Fruit fly (Drosophila melanogaster) whole organism, embryonic: ENCODE measurements around the gene y.

Experiments used
- Adf1 ChIP-seq: fragments of 200-800 bp; sonication (Bioruptor generic); IDR thresholded peaks from 2 replicates; pipeline ENCODE4 v1.3.6; 2022; ENCODE audit warnings: missing biosample characterization, missing genetic modification characterization
- Atf6 ChIP-seq: fragments of 200-800 bp; sonication (Bioruptor generic); IDR thresholded peaks from 2 replicates; pipeline ENCODE4 v1.3.6; 2022; ENCODE audit warnings: missing biosample characterization, missing genetic modification characterization
- BtbVII ChIP-seq: fragments of 200-800 bp; sonication (Bioruptor generic); optimal IDR thresholded peaks from 3 replicates; lab custom pipeline; 2017; ENCODE audit warnings: missing biosample characterization, mild to moderate bottlenecking, missing genetic modification characterization
- CG10209 ChIP-seq: fragments of 200-800 bp; sonication (Bioruptor generic); optimal IDR thresholded peaks from 3 replicates; lab custom pipeline; 2017; ENCODE audit warnings: missing biosample characterization, mild to moderate bottlenecking, missing genetic modification characterization, missing genetic modification reagents
- CG12104 ChIP-seq: fragments of 200-800 bp; sonication (Bioruptor generic); optimal IDR thresholded peaks from 3 replicates; lab custom pipeline; 2016; ENCODE audit warnings: missing biosample characterization, missing genetic modification characterization
- CG16863 ChIP-seq: fragments of 200-800 bp; sonication (Bioruptor generic); optimal IDR thresholded peaks from 3 replicates; lab custom pipeline; 2016; ENCODE audit warnings: missing biosample characterization, missing genetic modification characterization
- CG17361 ChIP-seq: fragments of 200-800 bp; sonication (Bioruptor generic); IDR thresholded peaks from 3 replicates; pipeline ENCODE4 v1.3.6; 2022; ENCODE audit warnings: missing biosample characterization, missing genetic modification characterization
- CG18764 ChIP-seq: fragments of 200-800 bp; sonication (Bioruptor generic); optimal IDR thresholded peaks from 3 replicates; lab custom pipeline; 2016; ENCODE audit warnings: missing biosample characterization, missing genetic modification characterization
- CG2875 ChIP-seq: fragments of 200-800 bp; sonication (Bioruptor generic); optimal IDR thresholded peaks from 2 replicates; lab custom pipeline; 2017; ENCODE audit warnings: missing biosample characterization, mild to moderate bottlenecking, missing genetic modification characterization, missing genetic modification reagents
- CG30403 ChIP-seq: fragments of 200-800 bp; sonication (Bioruptor generic); optimal IDR thresholded peaks from 3 replicates; lab custom pipeline; 2016; ENCODE audit warnings: missing biosample characterization, missing genetic modification characterization
- CG3838 ChIP-seq: fragments of 200-800 bp; sonication (Bioruptor generic); optimal IDR thresholded peaks from 3 replicates; lab custom pipeline; 2016; ENCODE audit warnings: missing biosample characterization, missing genetic modification characterization
- CG3847 ChIP-seq: fragments of 200-800 bp; sonication (Bioruptor generic); IDR thresholded peaks from 2 replicates; pipeline ENCODE4 v1.3.6; 2022; ENCODE audit warnings: missing biosample characterization, missing genetic modification characterization
- CG5245 ChIP-seq: fragments of 200-800 bp; sonication (Bioruptor generic); optimal IDR thresholded peaks from 3 replicates; lab custom pipeline; 2016; ENCODE audit warnings: missing biosample characterization, missing genetic modification characterization
- CG6791 ChIP-seq: fragments of 200-800 bp; sonication (Bioruptor generic); IDR thresholded peaks from 3 replicates; pipeline ENCODE4 v1.3.6; 2022; ENCODE audit warnings: missing biosample characterization, missing genetic modification characterization; ENCODE audit not compliant: partially characterized antibody
- CG8388 ChIP-seq: fragments of 200-800 bp; sonication (Bioruptor generic); optimal IDR thresholded peaks from 2 replicates; lab custom pipeline; 2019; ENCODE audit warnings: missing biosample characterization, mild to moderate bottlenecking, missing genetic modification characterization, moderate library complexity
- CG8924 ChIP-seq: fragments of 200-800 bp; optimal IDR thresholded peaks from 3 replicates; lab custom pipeline; 2019; ENCODE audit warnings: missing biosample characterization, mild to moderate bottlenecking, missing genetic modification characterization, moderate library complexity
- CTCF ChIP-seq: fragments of 200-800 bp; sonication (Bioruptor generic); optimal IDR thresholded peaks from 2 replicates; lab custom pipeline; 2017; ENCODE audit warnings: missing biosample characterization, mild to moderate bottlenecking, missing genetic modification characterization, moderate library complexity
- Dbx ChIP-seq: fragments of 200-800 bp; sonication (Bioruptor generic); IDR thresholded peaks from 3 replicates; pipeline ENCODE4 v1.3.6; 2022; ENCODE audit warnings: missing biosample characterization, missing genetic modification characterization
- Elba2 ChIP-seq: fragments of 200-800 bp; sonication (Bioruptor generic); optimal IDR thresholded peaks from 3 replicates; lab custom pipeline; 2016; ENCODE audit warnings: missing biosample characterization, missing genetic modification characterization
- Ets65A ChIP-seq: fragments of 200-800 bp; sonication (Bioruptor generic); peaks from one replicate; lab custom pipeline; 2016; ENCODE audit warnings: missing biosample characterization, missing genetic modification characterization
- GATAe ChIP-seq: fragments of 200-800 bp; sonication (Bioruptor generic); conservative IDR thresholded peaks from 2 replicates; pipeline ENCODE4 v1.3.6; 2022; ENCODE audit warnings: missing biosample characterization, missing genetic modification characterization
- Hey ChIP-seq: fragments of 200-800 bp; sonication (Bioruptor generic); optimal IDR thresholded peaks from 3 replicates; lab custom pipeline; 2018; ENCODE audit warnings: missing biosample characterization, mild to moderate bottlenecking, missing genetic modification characterization
- HmgZ ChIP-seq: fragments of 200-800 bp; sonication (Bioruptor generic); optimal IDR thresholded peaks from 2 replicates; lab custom pipeline; 2018; ENCODE audit warnings: missing biosample characterization, mild to moderate bottlenecking, missing genetic modification characterization
- Hr3 ChIP-seq: fragments of 200-800 bp; sonication (Bioruptor generic); optimal IDR thresholded peaks from 3 replicates; lab custom pipeline; 2016; ENCODE audit warnings: missing biosample characterization, missing genetic modification characterization
- MTF-1 ChIP-seq: fragments of 200-800 bp; sonication (Bioruptor generic); optimal IDR thresholded peaks from 2 replicates; lab custom pipeline; 2018; ENCODE audit warnings: missing biosample characterization, mild to moderate bottlenecking, missing genetic modification characterization, borderline replicate concordance
- NC2β ChIP-seq: fragments of 200-800 bp; sonication (Bioruptor generic); optimal IDR thresholded peaks from 2 replicates; lab custom pipeline; 2016; ENCODE audit warnings: missing biosample characterization, missing genetic modification characterization
- Neu2 ChIP-seq: fragments of 200-800 bp; sonication (Bioruptor generic); optimal IDR thresholded peaks from 3 replicates; lab custom pipeline; 2016; ENCODE audit warnings: missing biosample characterization, missing genetic modification characterization, borderline replicate concordance
- Opbp ChIP-seq: fragments of 200-800 bp; sonication (Bioruptor generic); IDR thresholded peaks from 3 replicates; pipeline ENCODE4 v1.3.6; 2022; ENCODE audit warnings: missing biosample characterization, missing genetic modification characterization; ENCODE audit not compliant: partially characterized antibody
- Ptx1 ChIP-seq: fragments of 200-800 bp; sonication (Bioruptor generic); IDR thresholded peaks from 2 replicates; pipeline ENCODE4 v1.3.6; 2022; ENCODE audit warnings: missing biosample characterization, missing genetic modification characterization
- Ravus ChIP-seq: fragments of 200-800 bp; sonication (Bioruptor generic); IDR thresholded peaks from 2 replicates; pipeline ENCODE4 v1.3.6; 2022; ENCODE audit warnings: missing biosample characterization, missing genetic modification characterization
- Sin3A ChIP-seq: fragments of >200 bp; optimal IDR thresholded peaks from 2 replicates; lab custom pipeline; 2018
- Six4 ChIP-seq: fragments of 200-800 bp; sonication (Bioruptor generic); optimal IDR thresholded peaks from 2 replicates; lab custom pipeline; 2016; ENCODE audit warnings: missing biosample characterization, missing genetic modification characterization
- chn ChIP-seq: fragments of 200-800 bp; sonication (Bioruptor generic); optimal IDR thresholded peaks from 2 replicates; lab custom pipeline; 2016; ENCODE audit warnings: missing biosample characterization, missing genetic modification characterization
- crol ChIP-seq: fragments of 200-800 bp; sonication (Bioruptor generic); IDR thresholded peaks from 2 replicates; pipeline ENCODE4 v1.3.6; 2022; ENCODE audit warnings: missing biosample characterization, missing genetic modification characterization
- dysf ChIP-seq: fragments of 200-800 bp; sonication (Bioruptor generic); IDR thresholded peaks from 3 replicates; pipeline ENCODE4 v1.3.6; 2022; ENCODE audit warnings: missing biosample characterization, missing genetic modification characterization
- exex ChIP-seq: fragments of 200-800 bp; sonication (Bioruptor generic); optimal IDR thresholded peaks from 4 replicates; lab custom pipeline; 2018; ENCODE audit warnings: missing biosample characterization, mild to moderate bottlenecking, missing genetic modification characterization, moderate library complexity
- gt ChIP-seq: fragments of 200-800 bp; sonication (Bioruptor generic); IDR thresholded peaks from 2 replicates; pipeline ENCODE4 v1.3.6; 2022; ENCODE audit warnings: missing biosample characterization, missing genetic modification characterization
- h ChIP-seq: fragments of >200 bp; optimal IDR thresholded peaks from 2 replicates; lab custom pipeline; 2017
- hb ChIP-seq: fragments of 200-800 bp; sonication (Bioruptor generic); IDR thresholded peaks from 3 replicates; pipeline ENCODE4 v1.3.6; 2022; ENCODE audit warnings: missing biosample characterization, missing genetic modification characterization; ENCODE audit not compliant: partially characterized antibody
- inv ChIP-seq: fragments of 200-800 bp; sonication (Bioruptor generic); IDR thresholded peaks from 2 replicates; pipeline ENCODE4 v1.3.6; 2022; ENCODE audit warnings: missing biosample characterization, missing genetic modification characterization; ENCODE audit not compliant: partially characterized antibody
- jing ChIP-seq: fragments of 200-800 bp; sonication (Bioruptor generic); optimal IDR thresholded peaks from 2 replicates; lab custom pipeline; 2018; ENCODE audit warnings: missing biosample characterization, mild to moderate bottlenecking, missing genetic modification characterization
- jumu ChIP-seq: fragments of 200-800 bp; sonication (Bioruptor generic); optimal IDR thresholded peaks from 3 replicates; lab custom pipeline; 2016; ENCODE audit warnings: missing biosample characterization, missing genetic modification characterization
- lab ChIP-seq: fragments of 200-800 bp; sonication (Bioruptor generic); optimal IDR thresholded peaks from 3 replicates; lab custom pipeline; 2017; ENCODE audit warnings: missing biosample characterization, missing genetic modification characterization, mild to moderate bottlenecking, moderate library complexity, missing genetic modification reagents
- luna ChIP-seq: fragments of 200-800 bp; sonication (Bioruptor generic); optimal IDR thresholded peaks from 2 replicates; lab custom pipeline; 2016; ENCODE audit warnings: missing biosample characterization, missing genetic modification characterization
- nmo ChIP-seq: fragments of 200-800 bp; sonication (Bioruptor generic); optimal IDR thresholded peaks from 2 replicates; lab custom pipeline; 2018; ENCODE audit warnings: missing biosample characterization, mild to moderate bottlenecking, missing genetic modification characterization, moderate library complexity
- oc ChIP-seq: fragments of 200-800 bp; sonication (Bioruptor generic); optimal IDR thresholded peaks from 2 replicates; lab custom pipeline; 2018; ENCODE audit warnings: missing biosample characterization, mild to moderate bottlenecking, missing genetic modification characterization, moderate library complexity
- org-1 ChIP-seq: fragments of 200-800 bp; sonication (Bioruptor generic); optimal IDR thresholded peaks from 2 replicates; lab custom pipeline; 2017; ENCODE audit warnings: missing biosample characterization, missing genetic modification characterization
- pum ChIP-seq: fragments of 200-800 bp; sonication (Bioruptor generic); optimal IDR thresholded peaks from 2 replicates; lab custom pipeline; 2016; ENCODE audit warnings: missing biosample characterization, missing genetic modification characterization
- sens ChIP-seq: fragments of 200-800 bp; sonication (Bioruptor generic); peaks from one replicate; lab custom pipeline; 2016; ENCODE audit warnings: missing biosample characterization, missing genetic modification characterization
- shn ChIP-seq: fragments of 200-800 bp; sonication (Bioruptor generic); optimal IDR thresholded peaks from 3 replicates; lab custom pipeline; 2016; ENCODE audit warnings: missing biosample characterization, missing genetic modification characterization
- vfl ChIP-seq: fragments of 200-800 bp; sonication (Bioruptor generic); optimal IDR thresholded peaks from 2 replicates; lab custom pipeline; 2016; ENCODE audit warnings: missing biosample characterization, missing genetic modification characterization
- vnd ChIP-seq: fragments of 200-800 bp; sonication (Bioruptor generic); IDR thresholded peaks from 3 replicates; pipeline ENCODE4 v1.3.6; 2022; ENCODE audit warnings: missing biosample characterization, missing genetic modification characterization; ENCODE audit not compliant: partially characterized antibody
- yki ChIP-seq: fragments of >200 bp; optimal IDR thresholded peaks from 3 replicates; lab custom pipeline; 2018
- zen2 ChIP-seq: fragments of 200-800 bp; sonication (Bioruptor generic); IDR thresholded peaks from 3 replicates; pipeline ENCODE4 v1.3.6; 2022; ENCODE audit warnings: missing biosample characterization, missing genetic modification characterization; ENCODE audit not compliant: partially characterized antibody

Gene y

DNA sequence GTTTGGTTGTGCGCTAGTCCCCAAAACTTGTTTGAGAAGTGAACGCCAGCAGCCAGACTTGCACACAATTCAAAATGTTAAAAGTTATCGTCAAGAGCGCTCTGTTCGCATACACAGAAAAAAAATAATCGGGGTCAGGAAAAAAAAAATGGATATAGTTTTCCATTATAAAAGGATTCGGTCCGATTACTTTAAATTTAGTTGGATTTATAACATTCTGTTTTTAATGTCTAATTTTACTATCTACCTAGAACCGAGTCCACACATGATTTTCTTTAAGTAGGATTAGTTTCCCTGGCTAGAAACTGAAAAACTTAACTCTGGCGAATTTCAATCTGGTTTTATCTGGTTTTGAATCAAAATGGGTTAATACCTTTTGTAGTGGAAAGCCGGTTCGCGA, 11.1 kb upstream of the y start (continued):
- TF ChIP-seq inv (GFP tag; lab: Robert Waterston, UW) (no peak), shn (GFP tag; lab: Kevin White, UChicago) (no peak), CG17361 (GFP tag; lab: Robert Waterston, UW) (peak; percentile 27; the same call in 1 of the 3 replicates), CG6791 (GFP tag; lab: Robert Waterston, UW) (no peak), h (lab: Kevin White, UChicago) (no peak), lab (GFP tag; lab: Kevin White, UChicago) (peak; percentile 21), GATAe (GFP tag; lab: Robert Waterston, UW) (no peak), BtbVII (no peak), Hey (no peak), Sin3A (no peak), sens (GFP tag; lab: Kevin White, UChicago) (peak; percentile 83), gt (no peak), CG2875 (GFP tag; lab: Kevin White, UChicago) (no peak), CG3847 (GFP tag; lab: Robert Waterston, UW) (no peak), Opbp (GFP tag; lab: Robert Waterston, UW) (no peak), Six4 (GFP tag; lab: Kevin White, UChicago) (no peak), Ets65A (GFP tag; lab: Kevin White, UChicago) (no peak), nmo (GFP tag; lab: Kevin White, UChicago) (peak; percentile 11), hb (GFP tag; lab: Robert Waterston, UW) (no peak), vfl (GFP tag; lab: Kevin White, UChicago) (no peak), Elba2 (GFP tag; lab: Kevin White, UChicago) (no peak), CG8388 (GFP tag; lab: Kevin White, UChicago) (peak; percentile 11), CG12104 (no peak), luna (GFP tag; lab: Kevin White, UChicago) (no peak), Ravus (no peak), Neu2 (GFP tag; lab: Kevin White, UChicago) (no peak), vnd (GFP tag; lab: Robert Waterston, UW) (no peak), exex (tag; lab: Kevin White, UChicago) (no peak), Atf6 (GFP tag; lab: Robert Waterston, UW) (peak; percentile 25; the same call in 1 of the 2 replicates), Hr3 (GFP tag; lab: Kevin White, UChicago) (no peak), jing (GFP tag; lab: Kevin White, UChicago) (no peak), CG16863 (GFP tag; lab: Kevin White, UChicago) (peak; percentile 8), CG18764 (no peak), jumu (GFP tag; lab: Kevin White, UChicago) (no peak), CG10209 (no peak), Dbx (GFP tag; lab: Robert Waterston, UW) (no peak), MTF-1 (no peak), HmgZ (no peak), CG5245 (no peak), org-1 (no peak), NC2β (GFP tag; lab: Kevin White, UChicago) (no peak), CG30403 (peak; percentile 29), Adf1 (GFP tag; lab: Robert Waterston, UW) (no peak), CG8924 (tag; lab: Kevin White, UChicago) (no peak), chn (GFP tag; lab: Kevin White, UChicago) (no peak), oc (tag; lab: Kevin White, UChicago) (no peak), Ptx1 (GFP tag; lab: Robert Waterston, UW) (peak; percentile 26; the same call in 1 of the 2 replicates), zen2 (GFP tag; lab: Robert Waterston, UW) (no peak), CG3838 (GFP tag; lab: Kevin White, UChicago) (no peak), pum (GFP tag; lab: Kevin White, UChicago) (no peak), dysf (GFP tag; lab: Robert Waterston, UW) (peak; percentile 49; the same call in 1 of the 3 replicates), CTCF (GFP tag; lab: Kevin White, UChicago) (no peak), crol (GFP tag; lab: Robert Waterston, UW) (no peak), yki (lab: Kevin White, UChicago) (no peak)
